Fruit fly (Drosophila melanogaster): ENCODE results near the gene CG14220.

CG14220 gene

DNA sequence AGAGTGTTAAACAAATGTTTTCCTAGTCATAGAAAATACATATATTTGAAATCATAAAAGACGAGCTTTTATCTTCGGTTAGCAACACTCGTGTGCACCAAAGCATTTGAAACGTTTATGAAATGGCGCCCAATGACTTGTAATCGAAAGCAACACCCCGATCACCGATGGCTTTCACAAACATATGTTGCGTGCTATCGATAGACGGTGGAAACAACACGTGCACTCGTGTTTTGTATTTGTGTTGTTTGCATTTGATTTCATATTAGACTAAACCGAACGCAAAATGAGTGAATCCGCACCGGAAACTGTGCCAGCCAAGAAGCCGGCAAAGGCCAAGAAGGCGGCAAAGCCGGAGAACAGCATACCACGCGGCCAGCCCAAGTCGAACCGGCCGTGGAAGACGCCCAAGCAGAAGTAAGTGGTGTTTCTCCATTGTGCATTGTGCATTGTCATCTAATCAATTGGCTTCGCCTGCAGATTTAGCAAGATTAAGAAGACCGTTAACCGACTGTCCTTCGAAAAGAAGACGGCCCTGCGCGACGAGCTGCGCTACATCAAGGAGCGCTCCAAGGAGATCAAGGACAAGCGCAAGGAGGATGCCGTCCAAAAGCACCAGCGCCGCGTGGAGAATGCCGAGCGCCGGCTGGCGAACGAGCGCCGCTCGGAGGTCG is 14.5 kb upstream of the CG14220 start, which contains the start of gene CG14210:
TSS of gene CG14210 (plus strand) at position 207 of the 674 bp plus-strand sequence.
- TF ChIP-seq sage (GFP tag; optimal IDR thresholded peaks at IDR 0.05) = no peak
- TF ChIP-seq lola (GFP tag; optimal IDR thresholded peaks at IDR 0.05) = no peak
- no peak for TF ChIP-seq woc (GFP tag; optimal IDR thresholded peaks at IDR 0.05)
- no peak for TF ChIP-seq foxo (GFP tag; optimal IDR thresholded peaks at IDR 0.05)
- no peak for TF ChIP-seq Hr78 (GFP tag; optimal IDR thresholded peaks at IDR 0.05)
- TF ChIP-seq psq (GFP tag; optimal IDR thresholded peaks at IDR 0.05) = no peak
- TF ChIP-seq Sp1 (GFP tag; optimal IDR thresholded peaks at IDR 0.05) = no peak
- TF ChIP-seq Dfd (GFP tag; optimal IDR thresholded peaks at IDR 0.05) = no peak
- TF ChIP-seq brk (GFP tag; optimal IDR thresholded peaks at IDR 0.05) = no peak
- no peak for TF ChIP-seq CrebA (GFP tag; optimal IDR thresholded peaks at IDR 0.05; ENCODE audit: borderline replicate concordance)
- TF ChIP-seq OdsH (GFP tag; optimal IDR thresholded peaks at IDR 0.05) = no peak

dm6 chrX:19613473-19613872 is 11.8 kb upstream of the CG14220 start:
- no peak for TF ChIP-seq GATAd (GFP tag; optimal IDR thresholded peaks at IDR 0.05)
- TF ChIP-seq Mio (GFP tag; optimal IDR thresholded peaks at IDR 0.05) = no peak
- TF ChIP-seq pan (optimal IDR thresholded peaks at IDR 0.05) = no peak
- TF ChIP-seq dl (GFP tag; optimal IDR thresholded peaks at IDR 0.05; ENCODE audit: insufficient read depth in 1 of 2, partially characterized antibody in 2 of 2) = no peak
- peak; percentile 60 for TF ChIP-seq rgr (GFP tag; optimal IDR thresholded peaks at IDR 0.05)
- peak; percentile 59 for TF ChIP-seq Sp1 (GFP tag; optimal IDR thresholded peaks at IDR 0.05)
- no peak for TF ChIP-seq Myc (optimal IDR thresholded peaks at IDR 0.05)
- no peak for TF ChIP-seq fru (GFP tag; optimal IDR thresholded peaks at IDR 0.05)
- TF ChIP-seq foxo (GFP tag; optimal IDR thresholded peaks at IDR 0.05) = no peak
- TF ChIP-seq Hnf4 (GFP tag; optimal IDR thresholded peaks at IDR 0.05) = no peak
- TF ChIP-seq jim (GFP tag; optimal IDR thresholded peaks at IDR 0.05) = no peak
- TF ChIP-seq Jra (GFP tag; optimal IDR thresholded peaks at IDR 0.05) = no peak
- TF ChIP-seq psq (GFP tag; optimal IDR thresholded peaks at IDR 0.05) = no peak
- TF ChIP-seq ey (GFP tag; optimal IDR thresholded peaks at IDR 0.05) = no peak
- no peak for TF ChIP-seq CG32264 (GFP tag; optimal IDR thresholded peaks at IDR 0.05)
- TF ChIP-seq brk (GFP tag; optimal IDR thresholded peaks at IDR 0.05) = no peak
- no peak for TF ChIP-seq sv (GFP tag; optimal IDR thresholded peaks at IDR 0.05)
- TF ChIP-seq CG9705 (GFP tag; optimal IDR thresholded peaks at IDR 0.05) = peak; percentile 62

- TF ChIP-seq br (GFP tag; optimal IDR thresholded peaks at IDR 0.05) (no peak), sv (GFP tag; optimal IDR thresholded peaks at IDR 0.05) (no peak)
These were observed 9.6 kb upstream of the CG14220 start, which contains the start of the genes Shawn and Tyler for dm6 chrX:19611226-19611625. Gene Shawn, plus strand, starts transcription at chrX:19611526. Gene Tyler, plus strand, starts transcription at chrX:19611526.

- peak; percentile 22 for TF ChIP-seq OdsH (GFP tag; optimal IDR thresholded peaks at IDR 0.05)
- TF ChIP-seq Sp1 (GFP tag; optimal IDR thresholded peaks at IDR 0.05) = peak; percentile 2
- TF ChIP-seq GATAd (GFP tag; optimal IDR thresholded peaks at IDR 0.05) = no peak
- TF ChIP-seq Mio (GFP tag; optimal IDR thresholded peaks at IDR 0.05) = no peak
- peak; percentile 79 for TF ChIP-seq psq (GFP tag; optimal IDR thresholded peaks at IDR 0.05)
- TF ChIP-seq br (GFP tag; optimal IDR thresholded peaks at IDR 0.05) = no peak
- TF ChIP-seq Hr83 (GFP tag; optimal IDR thresholded peaks at IDR 0.05; ENCODE audit: poor library complexity, severe bottlenecking) = no peak
- no peak for TF ChIP-seq dl (GFP tag; optimal IDR thresholded peaks at IDR 0.05; ENCODE audit: insufficient read depth in 1 of 2, partially characterized antibody in 2 of 2)
- TF ChIP-seq h (GFP tag; optimal IDR thresholded peaks at IDR 0.05) = peak; percentile 16
- TF ChIP-seq pan (optimal IDR thresholded peaks at IDR 0.05) = no peak
These were observed 6.5 kb upstream of the CG14220 start for dm6 chrX:19608042-19608609.

DNA sequence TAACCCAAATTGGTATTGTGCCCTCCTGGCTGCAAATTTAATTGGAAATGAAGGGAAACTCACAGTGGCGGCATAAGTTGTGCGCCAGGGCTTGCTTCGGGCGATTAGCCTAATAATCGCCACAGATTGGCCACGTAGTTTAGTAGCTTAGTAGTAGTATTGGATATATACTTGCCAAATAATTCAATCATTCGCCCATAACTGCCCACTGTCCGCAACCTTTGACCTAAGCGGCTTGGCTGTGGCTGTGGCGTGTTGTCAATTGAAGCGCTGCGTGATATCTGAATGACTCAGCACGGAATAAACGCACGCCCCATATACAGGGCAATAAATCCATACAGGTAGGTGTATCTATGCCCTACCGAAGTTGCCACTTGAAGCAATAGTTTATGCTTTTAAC is 5.3 kb upstream of the CG14220 start:
- TF ChIP-seq Dfd (GFP tag; optimal IDR thresholded peaks at IDR 0.05) (no peak), fru (GFP tag; optimal IDR thresholded peaks at IDR 0.05) (no peak), CrebA (GFP tag; optimal IDR thresholded peaks at IDR 0.05; ENCODE audit: borderline replicate concordance) (no peak), Vsx2 (GFP tag; optimal IDR thresholded peaks at IDR 0.05; ENCODE audit: partially characterized antibody) (no peak), HLH106 (tag; optimal IDR thresholded peaks at IDR 0.05) (no peak), pan (optimal IDR thresholded peaks at IDR 0.05) (no peak), Hnf4 (GFP tag; optimal IDR thresholded peaks at IDR 0.05) (no peak), sage (GFP tag; optimal IDR thresholded peaks at IDR 0.05) (no peak), Mio (GFP tag; optimal IDR thresholded peaks at IDR 0.05) (no peak), Sp1 (GFP tag; optimal IDR thresholded peaks at IDR 0.05) (no peak), dsf (GFP tag; optimal IDR thresholded peaks at IDR 0.05; ENCODE audit: borderline replicate concordance) (no peak), GATAd (GFP tag; optimal IDR thresholded peaks at IDR 0.05) (no peak), dmrt93B (GFP tag; optimal IDR thresholded peaks at IDR 0.05) (no peak), Dif (GFP tag; optimal IDR thresholded peaks at IDR 0.05; ENCODE audit: partially characterized antibody) (no peak), foxo (GFP tag; optimal IDR thresholded peaks at IDR 0.05) (no peak)

All from whole organism, wandering third instar larva.